Fruit fly (Drosophila melanogaster) S2 (cell line): ENCODE measurements around the gene Irp-1B.

Source experiments
- CG8478 ChIP-seq: fragments of >200 bp; optimal IDR thresholded peaks from 2 replicates; lab custom pipeline; 2018
- CTCF ChIP-seq, 2 experiments: fragments of >200 bp; optimal IDR thresholded peaks; 2 replicates each; lab custom pipeline; 2018

The Irp-1B gene

DNA sequence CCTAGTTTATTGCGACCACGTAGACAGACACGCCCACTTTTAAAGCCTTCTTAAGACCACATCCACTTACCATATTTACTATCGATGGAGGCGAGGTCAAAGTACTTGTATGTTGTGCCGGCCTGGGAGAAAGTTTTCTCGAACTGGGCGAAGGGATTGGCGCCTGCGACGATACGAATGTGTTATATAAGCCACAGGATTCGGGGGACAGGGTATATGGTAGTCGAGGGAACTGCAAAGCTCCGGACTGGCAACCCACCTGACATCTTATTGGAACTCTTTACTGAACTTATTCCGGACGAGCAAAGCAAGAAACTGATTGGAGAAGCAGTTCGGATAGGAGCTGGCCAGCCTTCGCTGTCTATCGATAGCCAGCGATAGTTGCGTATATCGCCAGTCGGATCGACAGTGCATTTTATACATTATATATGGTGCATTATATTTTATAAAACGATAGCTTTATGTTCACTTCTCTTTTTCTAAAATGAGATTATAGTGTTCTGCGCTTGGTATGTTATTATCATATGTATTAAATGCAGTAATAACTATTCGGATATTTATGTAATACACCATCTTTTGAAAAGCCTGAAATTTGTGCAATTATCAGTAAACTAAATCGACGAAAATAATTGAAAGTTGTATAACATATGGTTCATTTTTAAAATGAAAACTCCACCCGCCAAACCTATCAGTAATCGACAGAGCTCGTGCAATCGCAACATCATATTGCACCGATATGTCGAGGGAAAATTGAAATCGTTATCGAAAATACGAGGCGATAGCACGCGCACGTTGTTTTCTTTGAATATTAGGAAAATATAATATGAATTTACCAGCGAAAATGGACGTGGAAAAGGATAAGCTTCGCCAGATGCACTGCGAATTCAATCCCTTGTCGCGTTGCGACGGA lies at the start of gene Irp-1B, which contains the start of gene Rrp46:
Gene Irp-1B, minus strand, starts transcription at position 320 of the 910 bp plus-strand sequence.
Gene Rrp46, plus strand, starts transcription at position 752 of the 910 bp plus-strand sequence.
- TF ChIP-seq CTCF (optimal IDR thresholded peaks at IDR 0.05; lab: Kevin White, UChicago) (no peak), CG8478 (no peak)

DNA sequence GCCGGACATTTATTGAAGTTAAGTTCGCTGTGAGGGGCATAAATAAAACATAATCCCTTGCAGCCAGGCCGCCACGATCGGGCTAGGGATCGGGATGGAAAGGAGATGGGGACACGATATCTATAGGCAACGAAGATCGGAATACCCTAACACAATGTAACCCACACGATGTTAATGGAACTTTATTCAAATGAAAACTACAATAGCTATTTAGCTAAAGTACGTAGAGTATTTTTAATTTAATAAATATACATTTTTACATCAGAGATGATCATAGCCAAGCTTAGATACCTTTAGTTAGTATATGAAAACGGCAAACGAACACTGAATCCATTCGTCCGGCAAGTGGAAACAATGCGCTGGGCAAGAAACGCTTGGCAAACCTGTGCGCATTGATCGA lies 42.2 kb upstream of the Irp-1B start:
- TF ChIP-seq CTCF (optimal IDR thresholded peaks at IDR 0.05; lab: Kevin White, UChicago) (no peak), CG8478 (no peak)

DNA sequence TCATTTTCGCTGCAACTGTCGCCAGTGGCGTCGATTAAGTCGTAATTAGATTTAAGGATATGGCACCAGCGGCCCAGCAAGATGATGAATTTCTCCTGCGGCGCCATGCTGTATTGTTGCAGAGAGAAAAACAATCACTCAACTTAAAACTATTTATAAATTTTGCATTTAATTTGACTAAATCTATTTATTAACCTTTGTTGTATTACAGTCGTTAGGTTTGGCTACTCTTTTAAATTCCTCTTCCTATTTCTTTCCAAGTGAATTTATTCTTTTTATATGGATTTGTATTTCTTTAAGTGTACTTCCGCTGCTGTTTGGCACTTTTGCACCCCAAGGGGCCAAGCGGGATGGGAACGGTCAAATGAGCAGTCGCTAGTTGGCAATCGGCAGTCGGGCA lies 36.3 kb upstream of the Irp-1B start:
- TF ChIP-seq CTCF (optimal IDR thresholded peaks at IDR 0.05; lab: Kevin White, UChicago) (no peak), CG8478 (no peak)

DNA sequence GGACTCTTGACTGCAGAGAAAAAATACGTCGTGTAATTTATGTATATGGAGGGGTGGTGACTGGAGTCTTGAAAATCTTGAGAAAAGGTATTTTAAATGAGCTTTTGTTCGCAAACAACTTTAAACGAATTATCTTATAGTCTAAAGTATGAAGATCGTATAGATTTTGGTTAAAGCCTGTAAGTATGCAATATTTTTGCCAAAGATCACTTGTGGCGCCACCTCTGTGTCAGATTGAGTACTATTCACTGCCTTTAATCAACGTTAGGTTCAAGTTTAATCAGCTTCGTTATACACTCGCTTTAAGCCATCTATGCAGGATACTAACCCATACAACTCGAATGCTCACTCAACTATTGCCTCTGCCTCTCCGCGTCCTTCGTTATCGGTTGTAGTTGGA lies 24.3 kb upstream of the Irp-1B start:
- TF ChIP-seq CTCF (optimal IDR thresholded peaks at IDR 0.05; lab: Kevin White, UChicago), result peak; percentile 93 to 96
- TF ChIP-seq CG8478, result no peak

DNA sequence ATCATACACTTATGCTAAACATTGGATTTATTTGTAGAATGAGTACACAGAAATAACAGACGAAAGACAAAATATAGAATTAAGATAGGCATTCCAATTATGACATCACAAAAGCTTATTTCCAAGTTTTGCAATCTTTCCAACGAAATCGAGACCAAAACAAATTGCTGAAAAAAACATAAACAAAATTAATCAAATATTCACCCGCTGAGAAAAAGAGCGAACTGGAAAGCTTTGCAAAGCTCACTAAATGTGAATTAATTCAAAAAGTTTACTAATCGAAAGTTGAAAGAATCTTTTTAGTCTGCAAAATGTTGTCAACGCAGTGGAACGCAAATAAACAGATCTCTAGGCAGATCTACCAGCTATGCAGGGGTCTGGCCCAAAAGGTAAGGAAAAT lies 21.8 kb upstream of the Irp-1B start, which contains the start of gene Cyp12e1:
Gene Cyp12e1, plus strand, starts transcription at position 301 of the 400 bp plus-strand sequence.
- TF ChIP-seq CTCF (optimal IDR thresholded peaks at IDR 0.05; lab: Kevin White, UChicago) (no peak), CG8478 (no peak)

DNA sequence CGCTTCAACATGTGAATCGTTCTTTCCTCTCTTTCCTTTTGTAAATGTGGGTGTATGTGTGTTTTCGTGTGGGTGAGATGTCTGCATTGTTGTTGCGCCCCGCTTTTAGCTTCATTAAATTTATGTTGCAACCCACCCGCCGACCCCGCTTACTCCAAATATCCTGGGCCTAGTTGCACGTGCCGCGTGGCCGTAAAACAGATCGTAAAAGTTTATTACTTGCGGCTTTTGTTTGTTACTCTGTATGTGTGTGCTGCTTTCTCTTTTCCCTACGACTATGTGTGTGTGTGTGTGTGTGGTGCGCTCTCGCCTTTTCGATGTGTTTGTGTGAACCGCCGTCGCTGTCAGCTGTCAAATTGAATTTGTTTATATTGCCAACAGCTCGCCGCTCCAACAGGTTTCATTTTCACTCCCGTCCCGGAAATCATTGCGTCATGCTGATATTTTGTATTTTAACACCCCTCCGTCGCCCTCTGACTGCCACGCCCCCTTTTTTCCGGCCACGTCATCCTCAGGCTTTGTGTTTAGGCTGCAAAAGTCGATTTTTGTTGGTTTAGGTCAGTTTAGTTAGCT lies 20.8 kb upstream of the Irp-1B start:
- no peak for TF ChIP-seq CG8478
- TF ChIP-seq CTCF (optimal IDR thresholded peaks at IDR 0.05; lab: Kevin White, UChicago), result no peak

DNA sequence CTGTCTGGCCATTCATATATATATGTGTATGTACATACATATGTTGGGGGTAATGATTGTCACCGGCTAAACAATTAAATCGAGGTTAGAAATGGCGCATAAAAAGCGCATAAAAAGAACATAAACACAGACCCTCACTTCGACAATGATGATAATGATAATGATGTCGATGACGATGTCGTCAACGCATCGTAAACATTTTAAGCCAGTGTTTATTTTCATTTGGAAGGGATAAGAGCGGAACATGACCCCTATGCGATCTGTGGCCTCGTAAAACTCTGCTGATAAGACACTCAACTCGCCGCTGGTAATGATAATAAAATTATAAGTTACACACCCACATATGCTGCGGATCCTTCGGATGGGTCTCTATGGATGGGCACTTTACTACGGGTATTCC lies 18.4 kb upstream of the Irp-1B start:
- TF ChIP-seq CTCF (optimal IDR thresholded peaks at IDR 0.05; lab: Kevin White, UChicago), result no peak
- TF ChIP-seq CG8478, result no peak

DNA sequence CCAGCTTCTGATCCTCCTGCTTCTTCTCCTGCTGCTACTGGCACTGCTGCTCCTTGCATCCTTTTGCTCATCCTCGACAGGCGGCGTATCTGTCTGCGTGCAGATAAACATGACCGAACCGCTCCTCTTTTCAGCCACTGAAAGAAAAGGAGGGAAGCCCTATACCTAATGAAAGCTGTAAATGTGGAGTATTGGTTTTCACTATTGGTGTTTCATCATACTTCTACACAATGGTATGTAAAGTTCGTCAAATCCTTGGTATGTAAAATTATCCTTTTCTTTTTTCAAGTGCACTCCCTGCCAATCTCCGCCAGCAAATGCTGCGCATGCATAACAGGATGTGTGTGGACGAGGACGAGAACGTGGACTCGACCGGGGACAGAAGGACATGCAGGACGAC lies 15.7 kb upstream of the Irp-1B start, which contains the start of gene CG46270:
Gene CG46270, minus strand, starts transcription at position 101 of the 400 bp plus-strand sequence.
- TF ChIP-seq CTCF (optimal IDR thresholded peaks at IDR 0.05; lab: Kevin White, UChicago) (no peak), CG8478 (no peak)

DNA sequence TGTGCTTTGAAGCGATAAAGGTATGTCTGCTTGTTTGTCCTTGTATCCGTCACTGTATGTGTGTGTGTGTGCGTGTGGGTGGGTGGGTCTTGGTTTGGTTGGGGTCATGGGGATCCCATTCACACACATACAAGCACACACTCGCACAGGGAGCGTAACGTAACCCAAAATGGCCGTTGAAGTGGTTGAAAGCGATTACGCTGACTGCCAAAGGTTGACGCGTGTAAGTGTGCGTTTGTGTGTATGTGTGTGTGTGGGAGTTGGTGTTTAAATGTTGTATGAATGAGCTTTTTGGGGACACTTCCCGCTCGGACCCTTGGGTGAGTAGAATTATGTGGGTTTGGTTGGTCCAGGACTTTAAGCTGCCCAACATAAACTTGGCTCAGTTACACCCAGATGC lies 8.5 kb upstream of the Irp-1B start:
- TF ChIP-seq CG8478, result no peak
- TF ChIP-seq CTCF (optimal IDR thresholded peaks at IDR 0.05; lab: Kevin White, UChicago), result no peak

DNA sequence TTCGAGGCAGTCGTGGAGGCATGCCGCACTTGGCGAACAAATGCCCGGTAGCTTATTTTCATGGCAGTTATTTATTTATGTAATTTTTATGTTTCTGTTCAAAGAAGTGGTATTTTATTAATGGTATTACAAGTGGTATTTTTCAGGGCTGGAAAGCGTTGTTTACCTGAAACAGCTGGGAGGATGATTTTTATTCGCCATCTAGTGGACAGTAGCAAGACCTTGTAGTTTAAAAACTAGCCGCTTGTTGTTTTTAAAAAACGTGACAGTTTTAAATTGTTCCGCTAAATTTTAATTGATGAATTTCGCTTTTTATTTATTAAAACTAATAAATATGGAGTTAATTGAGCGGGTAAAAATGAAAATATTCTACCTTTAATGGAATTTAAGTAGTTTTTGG lies 3.3 kb upstream of the Irp-1B start, which contains the start of gene CG6345:
Gene CG6345, minus strand, starts transcription at position 124 of the 400 bp plus-strand sequence.
- TF ChIP-seq CG8478 (no peak), CTCF (optimal IDR thresholded peaks at IDR 0.05; lab: Kevin White, UChicago) (peak; percentile 76 to 95)

DNA sequence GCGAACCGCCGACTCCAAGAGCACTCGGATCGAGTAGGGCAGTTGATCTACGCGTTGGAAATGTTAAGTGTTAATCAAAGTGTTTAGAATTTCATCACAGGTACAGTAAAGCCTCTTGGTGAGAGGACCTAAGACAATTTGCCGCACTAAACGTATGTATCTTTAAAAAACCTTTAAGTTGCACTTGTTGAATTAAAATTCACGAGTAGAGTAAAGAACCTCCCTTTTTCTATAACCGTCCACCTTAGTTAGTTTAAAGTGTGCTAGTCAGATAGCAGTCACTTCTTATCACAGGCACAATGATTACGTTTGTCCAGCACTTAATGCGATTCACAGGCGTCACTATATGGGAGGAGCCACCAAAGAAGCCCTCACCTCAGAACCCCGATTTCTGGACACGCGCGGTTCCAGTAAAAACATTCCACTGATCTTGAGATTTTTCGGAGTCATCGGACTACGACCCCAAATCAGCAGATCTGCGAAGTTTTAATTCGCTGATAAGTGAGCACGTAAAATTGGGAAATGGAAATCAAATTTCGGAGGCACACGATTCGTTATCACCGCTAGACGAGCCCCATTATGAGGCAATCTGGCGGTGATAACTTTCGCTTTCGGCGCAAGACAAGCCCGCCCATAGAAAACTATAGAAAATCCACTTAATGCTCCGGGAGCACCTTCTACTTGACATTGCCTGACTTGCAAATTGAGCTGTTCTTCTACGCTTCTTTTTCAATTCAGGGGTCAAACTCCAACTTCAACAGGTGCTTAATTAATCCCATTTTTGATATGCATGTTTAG lies 718 bp downstream of the Irp-1B start:
- TF ChIP-seq CG8478 (no peak), CTCF (optimal IDR thresholded peaks at IDR 0.05; lab: Kevin White, UChicago) (no peak)

DNA sequence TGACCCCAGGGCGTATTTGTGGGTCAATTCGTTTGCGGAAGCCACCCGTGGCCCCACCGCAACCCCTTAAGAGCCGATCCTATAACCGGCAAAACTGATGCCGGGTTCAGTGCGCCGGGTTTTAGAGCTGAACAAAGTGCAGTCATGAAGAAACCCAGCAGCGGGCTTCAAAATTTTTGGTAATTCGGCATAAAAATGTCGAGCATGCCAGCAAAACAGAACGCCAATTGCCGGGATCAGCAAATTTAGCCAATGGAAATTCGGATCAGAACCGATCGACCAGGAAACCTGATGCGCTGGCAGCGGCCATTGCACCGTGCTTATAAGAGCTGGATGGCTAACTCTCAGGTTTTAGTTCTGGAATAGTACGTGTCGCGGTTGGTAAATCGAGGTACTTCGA lies 5.0 kb downstream of the Irp-1B start:
- TF ChIP-seq CTCF (optimal IDR thresholded peaks at IDR 0.05; lab: Kevin White, UChicago) (no peak), CG8478 (no peak)

DNA sequence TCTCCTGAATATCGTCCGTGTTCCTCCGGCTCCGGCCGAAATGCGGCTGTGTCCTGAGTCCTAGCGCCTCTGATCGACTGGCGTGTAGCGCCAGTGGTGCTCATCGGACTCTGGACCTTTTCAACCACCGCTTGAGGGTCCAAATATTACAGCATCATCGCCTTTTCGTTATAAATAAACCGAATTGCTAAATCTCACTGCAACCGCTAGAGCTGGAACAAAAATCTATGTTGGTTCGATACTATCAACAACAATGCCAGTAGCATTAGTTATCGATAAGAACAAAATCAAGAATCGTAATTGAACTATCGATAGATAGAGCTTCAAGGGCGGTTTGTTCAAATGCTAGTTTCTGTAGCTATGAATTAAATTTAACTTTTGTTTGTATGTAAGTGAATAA lies 5.6 kb downstream of the Irp-1B start, which contains the start of gene CG6325:
Gene CG6325, minus strand, starts transcription at position 220 of the 400 bp plus-strand sequence.
- TF ChIP-seq CTCF (optimal IDR thresholded peaks at IDR 0.05; lab: Kevin White, UChicago), result no peak
- TF ChIP-seq CG8478, result no peak

DNA sequence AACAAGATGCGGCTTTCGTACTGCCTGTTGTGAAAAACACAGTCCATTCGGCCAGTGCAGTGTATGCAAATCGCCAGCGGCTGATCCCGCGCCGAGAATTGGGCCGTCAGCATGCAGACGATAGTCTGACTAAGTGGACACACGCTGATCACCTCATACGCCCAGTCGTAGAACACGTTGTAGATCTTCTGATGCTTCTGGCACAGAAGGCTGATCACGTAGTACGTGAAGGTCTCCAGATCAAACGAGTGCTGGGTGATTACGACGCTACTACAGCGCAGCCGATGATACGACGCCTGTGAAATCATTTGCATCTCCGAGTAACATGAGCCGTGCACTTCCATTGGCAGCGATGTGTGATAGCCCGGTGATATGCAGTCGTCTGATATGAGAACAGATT lies 8.7 kb downstream of the Irp-1B start:
- TF ChIP-seq CTCF (optimal IDR thresholded peaks at IDR 0.05; lab: Kevin White, UChicago) (no peak), CG8478 (no peak)

DNA sequence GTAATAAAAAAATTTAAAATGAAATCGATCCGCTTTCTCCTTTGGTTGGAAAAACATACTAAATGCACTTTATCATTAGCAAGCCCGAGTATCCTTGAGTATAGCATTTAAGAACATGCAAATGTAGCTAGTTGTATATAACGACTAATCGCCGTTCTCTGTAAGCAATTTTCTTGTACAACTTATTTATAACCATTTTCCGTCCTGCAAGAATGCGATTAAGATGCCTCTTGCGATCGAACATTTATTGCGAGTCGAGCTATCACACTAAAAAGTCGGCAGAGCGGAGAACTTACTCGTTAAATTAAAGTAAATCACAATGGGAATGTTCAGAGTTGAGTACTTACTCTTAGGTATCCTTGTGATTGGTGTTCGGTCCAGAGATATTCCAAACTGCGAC lies 11.9 kb downstream of the Irp-1B start, which contains the start of gene mthl11:
Gene mthl11, plus strand, starts transcription at position 301 of the 400 bp plus-strand sequence.
- TF ChIP-seq CG8478 (no peak), CTCF (optimal IDR thresholded peaks at IDR 0.05; lab: Kevin White, UChicago) (no peak)
